Fruit fly (Drosophila melanogaster): ENCODE results near the gene Cad74A.

DNA sequence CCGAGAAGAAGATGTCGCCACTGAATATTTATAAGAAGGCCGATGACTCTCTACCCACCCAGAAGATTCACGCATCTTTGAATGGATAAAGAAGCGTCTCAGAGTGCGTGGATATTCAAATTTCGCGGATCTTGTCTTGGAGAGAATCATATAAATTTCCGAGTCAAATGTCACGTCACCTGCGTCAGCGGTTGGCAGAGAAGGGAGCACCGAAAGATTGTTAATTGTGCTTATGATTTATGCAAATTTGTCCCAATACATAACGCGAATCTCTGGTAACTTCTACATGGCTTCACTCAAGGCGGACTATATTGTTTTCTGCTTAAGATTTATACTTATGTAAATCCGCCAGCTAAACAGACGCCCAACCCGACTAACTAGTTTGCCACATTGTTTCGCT, 11.8 kb upstream of the Cad74A start:
- TF ChIP-seq fkh (GFP tag; optimal IDR thresholded peaks at IDR 0.05), result no peak
- TF ChIP-seq CG16779 (tag; optimal IDR thresholded peaks at IDR 0.05), result no peak
- TF ChIP-seq fd59A (GFP tag; optimal IDR thresholded peaks at IDR 0.05), result no peak
- TF ChIP-seq achi (GFP tag; optimal IDR thresholded peaks at IDR 0.05), result no peak
- TF ChIP-seq CG9139 (GFP tag; optimal IDR thresholded peaks at IDR 0.05), result no peak
- TF ChIP-seq Gug (GFP tag; IDR thresholded peaks at IDR 0.05), result no peak
- TF ChIP-seq salr (GFP tag; optimal IDR thresholded peaks at IDR 0.05), result no peak
- no peak for TF ChIP-seq ss (GFP tag; optimal IDR thresholded peaks at IDR 0.05)
- TF ChIP-seq CG4318 (GFP tag; optimal IDR thresholded peaks at IDR 0.05), result no peak
- no peak for TF ChIP-seq Hr4 (GFP tag; optimal IDR thresholded peaks at IDR 0.05)
- TF ChIP-seq CG31627 (GFP tag; optimal IDR thresholded peaks at IDR 0.05), result no peak

Data from whole organism, prepupa.